Worm (Caenorhabditis elegans): ENCODE data around the gene F49E12.12.

F49E12.12 gene

ce11 chrII:8428947-8429919 lies 47.9 kb downstream of the F49E12.12 start:
- peak; percentile 43 for TF ChIP-seq lsy-2 (tag; optimal IDR thresholded peaks at IDR 0.05)
- TF ChIP-seq zip-8 (tag; optimal IDR thresholded peaks at IDR 0.05) = peak; percentile 16
- TF ChIP-seq drap-1 (GFP tag; optimal IDR thresholded peaks at IDR 0.05) = no peak

DNA sequence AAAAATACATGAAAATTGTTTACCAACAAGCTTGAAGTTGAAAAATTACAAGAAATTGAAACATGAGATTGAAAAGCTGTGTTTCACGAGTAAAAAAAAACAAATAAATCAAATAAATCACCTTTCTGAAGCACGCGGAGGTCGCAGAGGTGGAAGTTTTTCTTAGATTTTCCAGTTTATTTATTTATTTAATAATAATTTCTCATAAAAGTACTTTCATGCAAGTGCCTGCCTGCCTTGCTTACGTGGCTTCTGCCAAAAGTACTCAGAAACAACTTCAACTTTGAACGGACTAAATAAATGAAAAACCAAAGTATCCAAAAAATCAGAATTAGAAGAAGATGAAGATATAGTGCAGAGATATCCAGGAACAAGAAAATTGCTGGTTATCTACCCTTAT lies 50.7 kb downstream of the F49E12.12 start, which contains the start of gene acp-2:
TSS of gene acp-2 (minus strand) at position 101 of the 400 bp plus-strand sequence.
- no peak for TF ChIP-seq elt-1 (tag; optimal IDR thresholded peaks at IDR 0.05; ENCODE audit: borderline replicate concordance, insufficient read depth)
- no peak for TF ChIP-seq drap-1 (GFP tag; optimal IDR thresholded peaks at IDR 0.05)
- no peak for TF ChIP-seq snpc-4 (tag; optimal IDR thresholded peaks at IDR 0.05)
- no peak for TF ChIP-seq hlh-1 (tag; optimal IDR thresholded peaks at IDR 0.05)
- no peak for TF ChIP-seq bed-3 (GFP tag; optimal IDR thresholded peaks at IDR 0.05)
- no peak for TF ChIP-seq sem-2 (GFP tag; optimal IDR thresholded peaks at IDR 0.05)
- no peak for TF ChIP-seq cnd-1 (tag; optimal IDR thresholded peaks at IDR 0.05)
- TF ChIP-seq nhr-76 (tag; optimal IDR thresholded peaks at IDR 0.05) = no peak
